Fruit fly (Drosophila melanogaster): ENCODE measurements around the gene PlexB.

- TF ChIP-seq Sox102F (GFP tag; optimal IDR thresholded peaks at IDR 0.05) (no peak), OdsH (GFP tag; optimal IDR thresholded peaks at IDR 0.05) (no peak), Sox14 (GFP tag; optimal IDR thresholded peaks at IDR 0.05) (no peak), CG7368 (GFP tag; optimal IDR thresholded peaks at IDR 0.05) (no peak), CG6808 (GFP tag; optimal IDR thresholded peaks at IDR 0.05) (no peak)
These were observed 1.2 kb upstream of the PlexB start for dm6 chr4:44780-45179.
